Worm (Caenorhabditis elegans) whole organism, L4 larva: Measurements from ENCODE around the gene C50F4.9.

Source experiments
- F26F4.8 ChIP-seq: fragments of 200-800 bp; sonication (Bioruptor generic); conservative IDR thresholded peaks from 2 replicates; pipeline ENCODE4 v1.3.6; 2022; ENCODE audit warnings: missing genetic modification characterization, missing compliant biosample characterization
- F44E2.7 ChIP-seq: fragments of 200-800 bp; sonication (Bioruptor generic); IDR thresholded peaks from 2 replicates; pipeline ENCODE4 v2.1.2; 2022; ENCODE audit warnings: missing genetic modification characterization, missing compliant biosample characterization
- F49E8.2 ChIP-seq: sonication (generic microtip); optimal IDR thresholded peaks from 2 replicates; lab custom pipeline; 2016; ENCODE audit warnings: missing compliant biosample characterization, mild to moderate bottlenecking, missing genetic modification characterization, borderline replicate concordance
- R02D3.7 ChIP-seq: fragments of 150-350 bp; sonication (generic microtip); optimal IDR thresholded peaks from 3 replicates; lab custom pipeline; 2014; ENCODE audit warnings: missing biosample characterization, missing genetic modification characterization
- T20F7.1 ChIP-seq: fragments of 200-800 bp; sonication (Bioruptor generic); optimal IDR thresholded peaks from 2 replicates; lab custom pipeline; 2018; ENCODE audit warnings: mild to moderate bottlenecking, missing genetic modification characterization, missing compliant biosample characterization
- T26A8.4 ChIP-seq: fragments of 200-800 bp; sonication (Bioruptor generic); IDR thresholded peaks from 2 replicates; pipeline ENCODE4 v1.3.6; 2022; ENCODE audit warnings: missing genetic modification characterization, missing compliant biosample characterization
- Y5F2A.4 ChIP-seq: fragments of 200-800 bp; sonication (Bioruptor generic); optimal IDR thresholded peaks from 2 replicates; lab custom pipeline; 2018; ENCODE audit warnings: mild to moderate bottlenecking, missing genetic modification characterization, missing compliant biosample characterization
- Y75B8A.6 ChIP-seq: fragments of 200-800 bp; sonication (Bioruptor generic); IDR thresholded peaks from 2 replicates; pipeline ENCODE4 v1.3.6; 2022; ENCODE audit warnings: missing genetic modification reagents, missing genetic modification characterization, missing compliant biosample characterization
- aha-1 ChIP-seq: fragments of 150-350 bp; peaks from one replicate; lab custom pipeline; 2014; ENCODE audit warnings: missing biosample characterization, missing genetic modification characterization
- ama-1 ChIP-seq: fragments of 150-350 bp; optimal IDR thresholded peaks from 2 replicates; lab custom pipeline; 2014; ENCODE audit warnings: inconsistent platforms, mixed read lengths
- attf-4 ChIP-seq: sonication (generic microtip); optimal IDR thresholded peaks from 3 replicates; lab custom pipeline; 2017; ENCODE audit warnings: missing biosample characterization, missing genetic modification characterization
- ces-1 ChIP-seq: fragments of 150-350 bp; sonication (generic microtip); optimal IDR thresholded peaks from 4 replicates; lab custom pipeline; 2014; ENCODE audit warnings: missing biosample characterization, missing genetic modification reagents, missing genetic modification characterization
- cey-2 ChIP-seq: sonication (generic microtip); optimal IDR thresholded peaks from 3 replicates; lab custom pipeline; 2017; ENCODE audit warnings: missing genetic modification characterization, mild to moderate bottlenecking, missing compliant biosample characterization, antibody characterized with exemption, borderline replicate concordance; ENCODE audit not compliant: insufficient read depth
- ctbp-1 ChIP-seq: fragments of 200-800 bp; sonication (Bioruptor generic); IDR thresholded peaks from 2 replicates; pipeline ENCODE4 v1.3.6; 2022; ENCODE audit warnings: missing genetic modification reagents, missing genetic modification characterization, missing compliant biosample characterization
- dmd-6 ChIP-seq: fragments of 200-800 bp; sonication (Bioruptor generic); IDR thresholded peaks from 2 replicates; pipeline ENCODE4 v1.3.6; 2022; ENCODE audit warnings: missing genetic modification reagents, missing genetic modification characterization, missing compliant biosample characterization
- dmd-8 ChIP-seq: fragments of 200-800 bp; sonication (Bioruptor generic); IDR thresholded peaks from 2 replicates; pipeline ENCODE4 v1.3.6; 2022; ENCODE audit warnings: missing genetic modification characterization, missing compliant biosample characterization
- dmd-9 ChIP-seq: fragments of 200-800 bp; sonication (Bioruptor generic); IDR thresholded peaks from 2 replicates; pipeline ENCODE4 v1.3.6; 2022; ENCODE audit warnings: missing genetic modification reagents, missing genetic modification characterization, missing compliant biosample characterization
- dpl-1 ChIP-seq: fragments of 150-350 bp; optimal IDR thresholded peaks from 2 replicates; lab custom pipeline; 2014; ENCODE audit warnings: missing biosample characterization, missing genetic modification reagents, missing genetic modification characterization
- duxl-1 ChIP-seq: sonication (generic microtip); optimal IDR thresholded peaks from 2 replicates; lab custom pipeline; 2016; ENCODE audit warnings: mild to moderate bottlenecking, missing genetic modification characterization, moderate library complexity, missing compliant biosample characterization; ENCODE audit not compliant: poor library complexity
- hif-1 ChIP-seq, 2 experiments: sonication (generic microtip); optimal IDR thresholded peaks; 2 replicates each; lab custom pipeline; 2016 to 2017; ENCODE audit warnings: missing compliant biosample characterization in 2 of 2, missing genetic modification characterization in 2 of 2, missing genetic modification reagents in 2 of 2, missing genotype in 2 of 2, mild to moderate bottlenecking in 1 of 2
- hlh-11 ChIP-seq: fragments of 200-800 bp; sonication (Bioruptor generic); optimal IDR thresholded peaks from 2 replicates; lab custom pipeline; 2018; ENCODE audit warnings: mild to moderate bottlenecking, missing genetic modification characterization, missing compliant biosample characterization
- madf-5 ChIP-seq, 2 experiments: fragments of 200-800 bp; sonication (Bioruptor generic); IDR thresholded peaks; 2 replicates each; pipeline ENCODE4 v1.3.6; 2022; ENCODE audit warnings: missing compliant biosample characterization in 2 of 2, missing genetic modification characterization in 2 of 2
- madf-9 ChIP-seq: fragments of 200-800 bp; sonication (Bioruptor generic); conservative IDR thresholded peaks from 2 replicates; pipeline ENCODE4 v1.3.6; 2022; ENCODE audit warnings: missing genetic modification reagents, missing genetic modification characterization, missing compliant biosample characterization
- mdl-1 ChIP-seq, 2 experiments: fragments of 150-350 bp in 1 of 2; sonication (generic microtip) in 1 of 2; optimal IDR thresholded peaks; 2 replicates each; lab custom pipeline; 2014 to 2017; ENCODE audit warnings: missing biosample characterization in 2 of 2, missing genetic modification characterization in 2 of 2
- mdt-29 ChIP-seq: fragments of 200-800 bp; sonication (Bioruptor generic); IDR thresholded peaks from 2 replicates; pipeline ENCODE4 v1.3.6; 2022; ENCODE audit warnings: missing genetic modification reagents, missing genetic modification characterization, missing compliant biosample characterization
- mep-1 ChIP-seq: fragments of 150-350 bp; sonication (generic microtip); optimal IDR thresholded peaks from 3 replicates; lab custom pipeline; 2014; ENCODE audit warnings: missing biosample characterization, missing genetic modification characterization
- mxl-2 ChIP-seq: fragments of 200-800 bp; sonication (Bioruptor generic); conservative IDR thresholded peaks from 2 replicates; pipeline ENCODE4 v1.3.6; 2022; ENCODE audit warnings: missing genetic modification reagents, missing genetic modification characterization, missing compliant biosample characterization
- nhr-102 ChIP-seq: sonication (generic microtip); optimal IDR thresholded peaks from 2 replicates; lab custom pipeline; 2016; ENCODE audit warnings: mild to moderate bottlenecking, missing genetic modification characterization, moderate library complexity, missing compliant biosample characterization
- nhr-11 ChIP-seq: fragments of 150-350 bp; optimal IDR thresholded peaks from 2 replicates; lab custom pipeline; 2014; ENCODE audit warnings: missing biosample characterization, missing genetic modification characterization
- nhr-111 ChIP-seq: fragments of 200-800 bp; sonication (Bioruptor generic); optimal IDR thresholded peaks from 2 replicates; lab custom pipeline; 2018; ENCODE audit warnings: mild to moderate bottlenecking, missing genetic modification characterization, missing compliant biosample characterization
- nhr-237 ChIP-seq: sonication (generic microtip); optimal IDR thresholded peaks from 2 replicates; lab custom pipeline; 2017; ENCODE audit warnings: missing biosample characterization, missing genetic modification characterization
- nhr-25 ChIP-seq: sonication (generic microtip); optimal IDR thresholded peaks from 2 replicates; lab custom pipeline; 2017; ENCODE audit warnings: missing genetic modification characterization, mild to moderate bottlenecking, missing compliant biosample characterization, antibody characterized with exemption, moderate library complexity, borderline replicate concordance; ENCODE audit not compliant: insufficient read depth
- nhr-41 ChIP-seq: fragments of 200-800 bp; sonication (Bioruptor generic); IDR thresholded peaks from 2 replicates; pipeline ENCODE4 v1.3.6; 2022; ENCODE audit warnings: missing genetic modification reagents, missing genetic modification characterization, missing compliant biosample characterization
- nhr-42 ChIP-seq: fragments of 200-800 bp; sonication (Bioruptor generic); IDR thresholded peaks from 2 replicates; pipeline ENCODE4 v1.3.6; 2022; ENCODE audit warnings: missing genetic modification characterization, missing compliant biosample characterization
- nhr-48 ChIP-seq: sonication (generic microtip); optimal IDR thresholded peaks from 2 replicates; lab custom pipeline; 2016; ENCODE audit warnings: mild to moderate bottlenecking, missing genetic modification characterization, missing compliant biosample characterization
- nhr-6 ChIP-seq: fragments of 150-350 bp; optimal IDR thresholded peaks from 2 replicates; lab custom pipeline; 2014; ENCODE audit warnings: missing biosample characterization, missing genetic modification characterization
- nhr-77 ChIP-seq: fragments of 150-350 bp; optimal IDR thresholded peaks from 2 replicates; lab custom pipeline; 2014; ENCODE audit warnings: missing biosample characterization, missing genetic modification characterization
- php-3 ChIP-seq: fragments of 200-800 bp; sonication (Bioruptor generic); IDR thresholded peaks from 2 replicates; pipeline ENCODE4 v1.3.6; 2022; ENCODE audit warnings: missing genetic modification reagents, missing genetic modification characterization, missing compliant biosample characterization
- sdz-12 ChIP-seq: fragments of 200-800 bp; sonication (Bioruptor generic); optimal IDR thresholded peaks from 2 replicates; lab custom pipeline; 2018; ENCODE audit warnings: mild to moderate bottlenecking, missing genetic modification characterization, missing compliant biosample characterization
- set-16 ChIP-seq: fragments of 200-800 bp; sonication (Bioruptor generic); IDR thresholded peaks from 2 replicates; pipeline ENCODE4 v1.3.6; 2022; ENCODE audit warnings: missing genetic modification reagents, missing genetic modification characterization, missing compliant biosample characterization
- skn-1 ChIP-seq: fragments of 150-350 bp; optimal IDR thresholded peaks from 2 replicates; lab custom pipeline; 2014; ENCODE audit warnings: missing biosample characterization, missing genetic modification characterization
- snpc-1.2 ChIP-seq: fragments of 200-800 bp; sonication (Bioruptor generic); IDR thresholded peaks from 2 replicates; pipeline ENCODE4 v1.3.6; 2022; ENCODE audit warnings: missing genetic modification reagents, missing genetic modification characterization, missing compliant biosample characterization
- tra-1 ChIP-seq: fragments of 200-800 bp; sonication (Bioruptor generic); IDR thresholded peaks from 2 replicates; pipeline ENCODE4 v1.3.6; 2022; ENCODE audit warnings: missing genetic modification reagents, missing genetic modification characterization, missing compliant biosample characterization
- unc-130 ChIP-seq: sonication (generic microtip); optimal IDR thresholded peaks from 2 replicates; lab custom pipeline; 2016; ENCODE audit warnings: missing genetic modification reagents, missing genetic modification characterization, missing compliant biosample characterization
- unc-39 ChIP-seq: sonication (generic microtip); optimal IDR thresholded peaks from 2 replicates; lab custom pipeline; 2017; ENCODE audit warnings: missing biosample characterization, missing genetic modification characterization
- vab-7 ChIP-seq: fragments of 200-800 bp; sonication (Bioruptor generic); IDR thresholded peaks from 2 replicates; pipeline ENCODE4 v1.3.6; 2022; ENCODE audit warnings: missing genetic modification reagents, missing genetic modification characterization, missing compliant biosample characterization
- zag-1 ChIP-seq: fragments of 150-350 bp; optimal IDR thresholded peaks from 2 replicates; lab custom pipeline; 2014; ENCODE audit warnings: missing biosample characterization, missing genetic modification characterization
- zfp-2 ChIP-seq: sonication (generic microtip); optimal IDR thresholded peaks from 2 replicates; lab custom pipeline; 2016; ENCODE audit warnings: mild to moderate bottlenecking, missing genetic modification characterization, missing compliant biosample characterization
- zip-11 ChIP-seq: fragments of 200-800 bp; sonication (Bioruptor generic); IDR thresholded peaks from 2 replicates; pipeline ENCODE4 v1.3.6; 2022; ENCODE audit warnings: missing genetic modification characterization, missing compliant biosample characterization
- zip-2 ChIP-seq: fragments of 150-350 bp; optimal IDR thresholded peaks from 2 replicates; lab custom pipeline; 2014; ENCODE audit warnings: missing biosample characterization, missing genetic modification characterization
- ztf-7 ChIP-seq: fragments of 150-350 bp; optimal IDR thresholded peaks from 2 replicates; lab custom pipeline; 2014; ENCODE audit warnings: missing biosample characterization, missing genetic modification characterization

The C50F4.9 gene

DNA sequence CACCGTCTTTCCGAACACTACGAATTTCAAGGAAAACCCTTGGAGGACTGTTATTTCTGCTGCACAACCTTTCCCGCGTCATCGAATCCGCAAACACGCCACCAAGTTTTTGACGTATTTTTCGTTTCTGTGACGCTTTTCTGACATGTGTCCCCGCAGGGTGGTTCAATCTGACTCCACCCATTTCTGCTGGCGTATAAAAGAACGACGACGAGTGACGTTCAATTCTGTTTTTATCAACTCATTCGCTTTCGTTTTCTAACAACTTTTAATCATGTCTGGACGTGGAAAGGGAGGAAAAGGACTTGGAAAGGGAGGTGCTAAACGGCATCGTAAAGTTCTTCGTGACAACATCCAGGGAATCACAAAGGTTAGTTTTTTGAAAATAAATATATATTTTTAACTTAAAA is 22.9 kb upstream of the C50F4.9 start, which contains the start of gene his-37 (continued):
- TF ChIP-seq Y5F2A.4 (GFP tag; lab: Kevin White, UChicago) (peak; percentile 84), set-16 (peak; percentile 51; the same call in 1 of the 2 replicates), nhr-6 (tag; lab: Kevin White, UChicago) (peak; percentile 98), nhr-237 (tag; lab: Kevin White, UChicago) (peak; percentile 82), zip-2 (tag; lab: Kevin White, UChicago) (peak; percentile 92), attf-4 (tag; lab: Kevin White, UChicago) (peak; percentile 21), zip-11 (GFP tag; lab: Robert Waterston, UW) (no peak), madf-9 (GFP tag; lab: Robert Waterston, UW) (peak; percentile 98), vab-7 (GFP tag; lab: Robert Waterston, UW) (peak; percentile 92), zag-1 (peak; percentile 83), aha-1 (tag; lab: Kevin White, UChicago) (peak; percentile 100), nhr-25 (peak; percentile 98), dmd-8 (GFP tag; lab: Robert Waterston, UW) (no peak), F44E2.7 (GFP tag; lab: Robert Waterston, UW) (no peak), R02D3.7 (tag; lab: Kevin White, UChicago) (no peak), mep-1 (tag; lab: Kevin White, UChicago) (peak; percentile 99), nhr-111 (no peak), nhr-48 (tag; lab: Kevin White, UChicago) (peak; percentile 96), tra-1 (GFP tag; lab: Robert Waterston, UW) (peak; percentile 98), Y75B8A.6 (GFP tag; lab: Robert Waterston, UW) (peak; percentile 64; the same call in 1 of the 2 replicates), T20F7.1 (GFP tag; lab: Kevin White, UChicago) (peak; percentile 96), snpc-1.2 (GFP tag; lab: Robert Waterston, UW) (no peak), dpl-1 (peak; percentile 95), php-3 (GFP tag; lab: Robert Waterston, UW) (peak; percentile 94), dmd-9 (peak; percentile 95), T26A8.4 (GFP tag; lab: Robert Waterston, UW) (peak; percentile 98), mdl-1 (tag; optimal IDR thresholded peaks at IDR 0.05; lab: Kevin White, UChicago) (peak; percentile 74 to 97), nhr-77 (peak; percentile 99), F49E8.2 (tag; lab: Kevin White, UChicago) (no peak), nhr-42 (peak; percentile 97), ctbp-1 (GFP tag; lab: Robert Waterston, UW) (peak; percentile 98), ama-1 (lab: Kevin White, UChicago) (peak; percentile 95), dmd-6 (GFP tag; lab: Robert Waterston, UW) (peak; percentile 99), F26F4.8 (no peak), hif-1 (tag; optimal IDR thresholded peaks at IDR 0.05; lab: Kevin White, UChicago) (peak; percentile 82 to 93), ces-1 (GFP tag; lab: Kevin White, UChicago) (peak; percentile 89), duxl-1 (tag; lab: Kevin White, UChicago) (peak; percentile 96), sdz-12 (GFP tag; lab: Kevin White, UChicago) (no peak), nhr-102 (tag; lab: Kevin White, UChicago) (peak; percentile 99), madf-5 (GFP tag; IDR thresholded peaks at IDR 0.05; lab: Robert Waterston, UW) (peak in 1 of 2 experiments; percentile 86; a peak in 1 of 4 replicates), mxl-2 (GFP tag; lab: Robert Waterston, UW) (peak; percentile 85; the same call in 1 of the 2 replicates), zfp-2 (tag; lab: Kevin White, UChicago) (peak; percentile 85), nhr-11 (tag; lab: Kevin White, UChicago) (peak; percentile 100), unc-130 (no peak), skn-1 (peak; percentile 78), unc-39 (tag; lab: Kevin White, UChicago) (peak; percentile 52), cey-2 (peak; percentile 88), ztf-7 (tag; lab: Kevin White, UChicago) (peak; percentile 90), nhr-41 (peak; percentile 88), mdt-29 (GFP tag; lab: Robert Waterston, UW) (peak; percentile 94), hlh-11 (tag; lab: Kevin White, UChicago) (peak; percentile 99)
